Fruit fly (Drosophila melanogaster) Kc167 (cell line): Measurements from ENCODE around the gene Prx4.
A peak's percentile ranks its signal among the peaks of the same experiment; 100 is the strongest.

Source experiments
- Myc ChIP-seq: fragments of >200 bp; optimal IDR thresholded peaks from 2 replicates; lab custom pipeline; 2017; ENCODE audit warnings: missing external identifiers
- Sin3A ChIP-seq: fragments of >200 bp; optimal IDR thresholded peaks from 2 replicates; lab custom pipeline; 2018; ENCODE audit warnings: missing external identifiers
- h ChIP-seq: fragments of >200 bp; optimal IDR thresholded peaks from 3 replicates; lab custom pipeline; 2018; ENCODE audit warnings: missing external identifiers
- insv ChIP-seq: fragments of >200 bp; optimal IDR thresholded peaks from 3 replicates; lab custom pipeline; 2018; ENCODE audit warnings: missing external identifiers
- psq ChIP-seq: fragments of >200 bp; optimal IDR thresholded peaks from 2 replicates; lab custom pipeline; 2017; ENCODE audit warnings: missing external identifiers
- ttk ChIP-seq: sonication (Bioruptor generic); optimal IDR thresholded peaks from 2 replicates; lab custom pipeline; 2017; ENCODE audit warnings: missing external identifiers

The Prx4 gene

DNA sequence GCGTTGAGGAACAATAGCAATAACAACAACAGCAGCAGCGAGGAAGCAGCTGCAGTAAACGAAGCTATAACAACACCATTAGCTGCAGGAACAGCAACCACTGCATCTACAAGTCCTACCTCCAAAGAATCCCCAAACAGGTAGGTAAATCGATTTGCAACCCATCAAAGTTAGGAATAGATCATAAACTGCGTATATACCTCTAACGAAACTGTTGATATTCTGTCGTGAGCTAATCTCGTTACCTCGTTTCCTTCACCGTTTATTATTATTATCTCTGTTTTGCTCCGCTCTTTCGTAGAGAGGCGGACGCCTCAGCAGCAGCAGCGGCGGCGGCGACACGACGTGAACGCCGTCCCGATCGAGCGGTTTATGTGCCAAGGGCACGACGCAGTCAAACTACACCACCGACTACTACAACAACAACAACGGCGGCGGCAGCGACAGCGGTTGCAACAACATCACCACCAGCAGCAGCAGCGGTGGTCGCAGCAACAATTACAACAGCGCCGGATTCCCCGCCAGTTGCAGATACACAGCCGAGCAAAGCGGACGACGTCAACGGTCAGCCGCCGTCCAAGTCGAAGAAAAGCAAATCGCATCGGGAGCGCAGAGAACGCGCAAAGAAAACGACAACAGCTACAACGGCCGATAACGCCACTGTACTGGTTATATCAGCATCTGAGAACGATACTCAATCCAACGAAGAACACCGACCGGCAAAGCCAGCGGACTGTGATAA is 4.2 kb upstream of the Prx4 start:
- TF ChIP-seq Myc: no peak
- TF ChIP-seq insv: no peak
- TF ChIP-seq h (lab: Kevin White, UChicago): no peak
- no peak for TF ChIP-seq psq (lab: Kevin White, UChicago)
- no peak for TF ChIP-seq Sin3A (lab: Kevin White, UChicago)
- no peak for TF ChIP-seq ttk

DNA sequence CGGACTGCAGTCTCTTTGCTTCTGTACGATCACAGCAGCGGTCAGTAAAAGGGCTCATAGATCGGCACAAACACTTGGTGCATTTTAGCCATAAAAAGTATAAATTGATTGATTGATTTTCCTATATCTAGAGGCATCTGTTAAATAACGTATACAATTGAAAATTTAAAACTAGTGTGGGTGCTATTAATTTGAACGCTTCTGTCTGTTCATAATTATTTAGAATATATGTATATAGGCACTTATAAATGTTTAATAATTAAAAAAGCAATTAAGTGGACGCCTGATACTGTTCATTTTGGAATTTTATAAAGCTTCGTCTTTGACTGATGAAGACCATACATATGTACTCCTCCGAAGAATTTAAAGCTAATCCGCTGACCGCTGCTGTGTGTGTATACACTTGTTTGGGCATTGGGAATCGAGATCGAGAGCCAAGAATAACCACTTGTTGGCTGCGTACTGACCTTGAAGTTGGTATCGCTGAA is 3.1 kb downstream of the Prx4 start:
- TF ChIP-seq insv (no peak), Sin3A (lab: Kevin White, UChicago) (no peak), psq (lab: Kevin White, UChicago) (no peak), h (lab: Kevin White, UChicago) (no peak), Myc (no peak), ttk (no peak)

dm6 chr3L:3046325-3047156 is 4.4 kb downstream of the Prx4 start, which contains the start of the genes scramb2 and Sk2:
Gene scramb2, minus strand, starts transcription at chr3L:3046812.
Gene Sk2, plus strand, starts transcription at chr3L:3047087.
- no peak for TF ChIP-seq insv
- no peak for TF ChIP-seq h (lab: Kevin White, UChicago)
- no peak for TF ChIP-seq psq (lab: Kevin White, UChicago)
- TF ChIP-seq Myc: no peak
- TF ChIP-seq Sin3A (lab: Kevin White, UChicago): no peak
- TF ChIP-seq ttk: no peak

DNA sequence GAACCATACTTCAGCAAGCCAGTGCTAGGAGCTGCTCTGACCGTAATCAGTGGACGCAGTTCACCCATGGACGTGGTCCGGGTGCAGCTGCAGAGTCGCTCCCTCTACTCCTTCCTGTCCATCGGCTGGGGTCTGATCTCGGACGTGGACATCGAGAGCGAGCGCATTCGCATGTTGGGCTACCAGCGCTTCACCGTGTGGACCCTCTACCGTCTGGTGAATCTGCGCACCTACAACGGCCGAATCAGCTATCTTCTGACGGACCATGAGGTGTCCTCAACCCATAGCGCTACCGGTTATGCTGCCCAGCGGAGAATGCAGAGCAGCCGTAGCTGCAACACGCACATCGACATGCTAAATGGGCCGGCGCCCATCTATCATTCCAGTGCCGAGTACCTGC is 6.5 kb downstream of the Prx4 start:
- TF ChIP-seq Sin3A (lab: Kevin White, UChicago) (no peak), h (lab: Kevin White, UChicago) (no peak), ttk (no peak), psq (lab: Kevin White, UChicago) (no peak), Myc (no peak), insv (no peak)

dm6 chr3L:3050185-3050584 is 8.0 kb downstream of the Prx4 start, which contains the start of gene CG32485:
Gene CG32485, plus strand, starts transcription at chr3L:3050323.
- TF ChIP-seq ttk (no peak), Sin3A (lab: Kevin White, UChicago) (no peak), h (lab: Kevin White, UChicago) (no peak), psq (lab: Kevin White, UChicago) (no peak), insv (no peak), Myc (no peak)

dm6 chr3L:3052110-3052871 is 10.1 kb downstream of the Prx4 start, which contains the start of gene CG1271:
Gene CG1271, plus strand, starts transcription at chr3L:3052514.
- TF ChIP-seq psq (lab: Kevin White, UChicago): no peak
- TF ChIP-seq Myc: no peak
- no peak for TF ChIP-seq insv
- no peak for TF ChIP-seq ttk
- TF ChIP-seq Sin3A (lab: Kevin White, UChicago): no peak
- TF ChIP-seq h (lab: Kevin White, UChicago): no peak

dm6 chr3L:3054099-3054498 is 11.9 kb downstream of the Prx4 start:
- TF ChIP-seq Myc (no peak), ttk (no peak), Sin3A (lab: Kevin White, UChicago) (no peak), h (lab: Kevin White, UChicago) (no peak)

dm6 chr3L:3054851-3055250 is 12.7 kb downstream of the Prx4 start, which contains the start of gene CG16753:
Gene CG16753, plus strand, starts transcription at chr3L:3055079.
- TF ChIP-seq Myc (no peak), psq (lab: Kevin White, UChicago) (no peak), Sin3A (lab: Kevin White, UChicago) (no peak), ttk (no peak), h (lab: Kevin White, UChicago) (no peak), insv (no peak)

dm6 chr3L:3058970-3059883 is 17.1 kb downstream of the Prx4 start:
- TF ChIP-seq ttk (no peak), Myc (no peak), insv (no peak)

DNA sequence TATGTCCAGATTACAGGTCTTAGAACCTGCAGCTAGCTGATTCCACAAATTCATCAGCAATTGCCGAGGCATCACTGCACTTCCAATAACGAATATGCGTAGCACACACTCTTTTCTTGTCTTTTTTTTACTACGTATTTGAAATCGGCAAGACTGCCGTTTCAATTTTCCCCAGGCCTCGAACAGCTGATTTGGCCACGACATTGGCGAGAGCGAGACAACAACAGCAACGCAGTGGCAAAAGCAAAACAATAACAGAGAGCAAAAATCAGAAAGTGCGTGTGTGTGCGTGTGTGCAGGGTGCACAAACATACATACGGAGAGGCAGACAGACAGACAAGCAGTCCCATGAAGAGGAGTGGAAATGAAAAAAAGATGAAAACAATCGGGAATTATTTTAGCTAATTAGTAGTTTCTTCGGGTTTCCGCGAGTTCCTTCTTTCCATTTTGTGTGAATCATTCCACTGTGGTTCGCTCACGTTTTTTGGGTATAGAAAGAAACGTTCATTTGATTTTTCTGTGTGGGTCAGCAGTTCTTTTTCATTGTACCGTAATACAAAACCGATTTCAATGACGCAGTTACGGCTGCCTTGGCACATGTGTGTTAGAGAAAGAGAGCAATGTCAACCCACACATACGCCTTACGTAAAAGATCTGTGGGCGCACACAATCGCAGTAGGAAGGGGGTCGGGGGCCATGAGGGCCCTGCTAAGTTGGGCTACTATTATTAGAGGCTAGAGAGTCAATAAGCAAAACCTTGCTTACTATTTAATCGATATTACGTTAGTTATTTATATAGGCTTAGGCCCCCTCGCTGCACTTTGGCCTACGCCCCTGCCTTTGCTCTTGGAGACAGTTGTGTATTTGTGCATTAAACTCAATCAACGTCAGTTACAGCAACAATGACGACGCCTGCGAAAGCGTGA is 18.2 kb downstream of the Prx4 start:
- TF ChIP-seq Sin3A (lab: Kevin White, UChicago): no peak
- peak; percentile 30 for TF ChIP-seq h (lab: Kevin White, UChicago)
